Worm (Caenorhabditis elegans) whole organism, L4 larva: Measurements from ENCODE around the gene pqbp-1.1.

ENCODE experiments used
- D1046.2 ChIP-seq: fragments of 200-800 bp; sonication (Bioruptor generic); IDR thresholded peaks from 2 replicates; pipeline ENCODE4 v1.3.6; 2022; ENCODE audit warnings: missing genetic modification characterization, missing compliant biosample characterization
- F10B5.3 ChIP-seq: sonication (generic microtip); optimal IDR thresholded peaks from 2 replicates; lab custom pipeline; 2016; ENCODE audit warnings: mild to moderate bottlenecking, missing genetic modification characterization, missing compliant biosample characterization
- R02D3.7 ChIP-seq: fragments of 150-350 bp; sonication (generic microtip); optimal IDR thresholded peaks from 3 replicates; lab custom pipeline; 2014; ENCODE audit warnings: missing biosample characterization, missing genetic modification characterization
- Y105C5A.15 ChIP-seq: fragments of 200-800 bp; sonication (Bioruptor generic); IDR thresholded peaks from 2 replicates; pipeline ENCODE4 v1.3.6; 2022; ENCODE audit warnings: missing genetic modification characterization, missing compliant biosample characterization
- Y5F2A.4 ChIP-seq: fragments of 200-800 bp; sonication (Bioruptor generic); optimal IDR thresholded peaks from 2 replicates; lab custom pipeline; 2018; ENCODE audit warnings: mild to moderate bottlenecking, missing genetic modification characterization, missing compliant biosample characterization
- ZK337.2 ChIP-seq: fragments of 200-800 bp; sonication (Bioruptor generic); IDR thresholded peaks from 2 replicates; pipeline ENCODE4 v1.3.6; 2022; ENCODE audit warnings: missing genetic modification reagents, missing genetic modification characterization, missing compliant biosample characterization
- aha-1 ChIP-seq: fragments of 150-350 bp; peaks from one replicate; lab custom pipeline; 2014; ENCODE audit warnings: missing biosample characterization, missing genetic modification characterization
- aly-2 ChIP-seq: sonication (generic microtip); optimal IDR thresholded peaks from 2 replicates; lab custom pipeline; 2018; ENCODE audit warnings: missing biosample characterization, missing genetic modification characterization
- ama-1 ChIP-seq: fragments of 150-350 bp; optimal IDR thresholded peaks from 2 replicates; lab custom pipeline; 2014; ENCODE audit warnings: inconsistent platforms, mixed read lengths
- ceh-20 ChIP-seq: fragments of 200-800 bp; sonication (Bioruptor generic); IDR thresholded peaks from 2 replicates; pipeline ENCODE4 v1.3.6; 2022; ENCODE audit warnings: missing genetic modification reagents, missing genetic modification characterization, missing compliant biosample characterization
- ceh-32 ChIP-seq: sonication (generic microtip); optimal IDR thresholded peaks from 2 replicates; lab custom pipeline; 2016; ENCODE audit warnings: mild to moderate bottlenecking, missing genetic modification characterization, missing compliant biosample characterization; ENCODE audit not compliant: poor library complexity
- ceh-44 ChIP-seq: fragments of 200-800 bp; sonication (Bioruptor generic); IDR thresholded peaks from 2 replicates; pipeline ENCODE4 v1.3.6; 2022; ENCODE audit warnings: missing genetic modification reagents, missing genetic modification characterization, missing compliant biosample characterization
- ces-1 ChIP-seq: fragments of 150-350 bp; sonication (generic microtip); optimal IDR thresholded peaks from 4 replicates; lab custom pipeline; 2014; ENCODE audit warnings: missing biosample characterization, missing genetic modification reagents, missing genetic modification characterization
- ctbp-1 ChIP-seq: fragments of 200-800 bp; sonication (Bioruptor generic); IDR thresholded peaks from 2 replicates; pipeline ENCODE4 v1.3.6; 2022; ENCODE audit warnings: missing genetic modification reagents, missing genetic modification characterization, missing compliant biosample characterization
- daf-12 ChIP-seq: fragments of 150-350 bp; optimal IDR thresholded peaks from 2 replicates; lab custom pipeline; 2014; ENCODE audit warnings: missing biosample characterization, missing genetic modification reagents, missing genetic modification characterization
- daf-16 ChIP-seq, 3 experiments: sonication (generic microtip); optimal IDR thresholded peaks; 2 replicates each; lab custom pipeline; 2016 to 2017; ENCODE audit warnings: missing genetic modification characterization in 3 of 3, missing genetic modification reagents in 3 of 3, mild to moderate bottlenecking in 2 of 3, missing compliant biosample characterization in 2 of 3, missing biosample characterization in 1 of 3, moderate library complexity in 1 of 3
- daf-19 ChIP-seq: fragments of 200-800 bp; sonication (Bioruptor generic); conservative IDR thresholded peaks from 2 replicates; pipeline ENCODE4 v1.3.6; 2022; ENCODE audit warnings: missing genetic modification characterization, missing compliant biosample characterization
- daf-8 ChIP-seq: fragments of 200-800 bp; sonication (Bioruptor generic); IDR thresholded peaks from 2 replicates; pipeline ENCODE4 v1.3.6; 2022; ENCODE audit warnings: missing genetic modification characterization, missing compliant biosample characterization
- dmd-6 ChIP-seq: fragments of 200-800 bp; sonication (Bioruptor generic); IDR thresholded peaks from 2 replicates; pipeline ENCODE4 v1.3.6; 2022; ENCODE audit warnings: missing genetic modification reagents, missing genetic modification characterization, missing compliant biosample characterization
- dmd-8 ChIP-seq: fragments of 200-800 bp; sonication (Bioruptor generic); IDR thresholded peaks from 2 replicates; pipeline ENCODE4 v1.3.6; 2022; ENCODE audit warnings: missing genetic modification characterization, missing compliant biosample characterization
- dpl-1 ChIP-seq: fragments of 150-350 bp; optimal IDR thresholded peaks from 2 replicates; lab custom pipeline; 2014; ENCODE audit warnings: missing biosample characterization, missing genetic modification reagents, missing genetic modification characterization
- dve-1 ChIP-seq: sonication (generic microtip); optimal IDR thresholded peaks from 2 replicates; lab custom pipeline; 2017; ENCODE audit warnings: antibody characterized with exemption, mild to moderate bottlenecking, missing genetic modification characterization, missing compliant biosample characterization; ENCODE audit not compliant: insufficient read depth
- egl-27 ChIP-seq: sonication (generic microtip); optimal IDR thresholded peaks from 3 replicates; lab custom pipeline; 2017; ENCODE audit warnings: missing biosample characterization, missing genetic modification reagents, missing genetic modification characterization
- egl-43 ChIP-seq: fragments of 200-800 bp; sonication (Bioruptor generic); IDR thresholded peaks from 2 replicates; pipeline ENCODE4 v1.3.6; 2022; ENCODE audit warnings: missing genetic modification reagents, missing genetic modification characterization, missing compliant biosample characterization
- fkh-10 ChIP-seq: fragments of 150-350 bp; optimal IDR thresholded peaks from 2 replicates; lab custom pipeline; 2014; ENCODE audit warnings: missing biosample characterization, missing genetic modification reagents, missing genetic modification characterization
- fos-1 ChIP-seq: fragments of 150-350 bp; optimal IDR thresholded peaks from 2 replicates; lab custom pipeline; 2014; ENCODE audit warnings: missing biosample characterization, missing genetic modification characterization
- gei-8 ChIP-seq: fragments of 200-800 bp; sonication (Bioruptor generic); optimal IDR thresholded peaks from 2 replicates; lab custom pipeline; 2018; ENCODE audit warnings: mild to moderate bottlenecking, missing genetic modification characterization, missing compliant biosample characterization
- hlh-30 ChIP-seq: sonication (generic microtip); optimal IDR thresholded peaks from 2 replicates; lab custom pipeline; 2017; ENCODE audit warnings: antibody characterized with exemption, mild to moderate bottlenecking, missing genetic modification characterization, missing compliant biosample characterization; ENCODE audit not compliant: insufficient read depth
- jun-1 ChIP-seq: fragments of 150-350 bp; optimal IDR thresholded peaks from 2 replicates; lab custom pipeline; 2014; ENCODE audit warnings: missing biosample characterization, missing genetic modification reagents, missing genetic modification characterization
- lim-7 ChIP-seq: fragments of 200-800 bp; sonication (Bioruptor generic); IDR thresholded peaks from 2 replicates; pipeline ENCODE4 v1.3.6; 2022; ENCODE audit warnings: missing genetic modification characterization, missing compliant biosample characterization
- lin-15B ChIP-seq: fragments of 150-350 bp; sonication (generic microtip); optimal IDR thresholded peaks from 3 replicates; lab custom pipeline; 2014; ENCODE audit warnings: missing biosample characterization, missing genetic modification characterization
- lin-38 ChIP-seq: fragments of 200-800 bp; sonication (Bioruptor generic); IDR thresholded peaks from 2 replicates; pipeline ENCODE4 v1.3.6; 2022; ENCODE audit warnings: missing genetic modification reagents, missing genetic modification characterization, missing compliant biosample characterization
- mdl-1 ChIP-seq, 2 experiments: fragments of 150-350 bp in 1 of 2; sonication (generic microtip) in 1 of 2; optimal IDR thresholded peaks; 2 replicates each; lab custom pipeline; 2014 to 2017; ENCODE audit warnings: missing biosample characterization in 2 of 2, missing genetic modification characterization in 2 of 2
- mdt-29 ChIP-seq: fragments of 200-800 bp; sonication (Bioruptor generic); IDR thresholded peaks from 2 replicates; pipeline ENCODE4 v1.3.6; 2022; ENCODE audit warnings: missing genetic modification reagents, missing genetic modification characterization, missing compliant biosample characterization
- mep-1 ChIP-seq: fragments of 150-350 bp; sonication (generic microtip); optimal IDR thresholded peaks from 3 replicates; lab custom pipeline; 2014; ENCODE audit warnings: missing biosample characterization, missing genetic modification characterization
- mxl-2 ChIP-seq: fragments of 200-800 bp; sonication (Bioruptor generic); conservative IDR thresholded peaks from 2 replicates; pipeline ENCODE4 v1.3.6; 2022; ENCODE audit warnings: missing genetic modification reagents, missing genetic modification characterization, missing compliant biosample characterization
- mxl-3 ChIP-seq: fragments of 200-800 bp; sonication (Bioruptor generic); optimal IDR thresholded peaks from 2 replicates; lab custom pipeline; 2018; ENCODE audit warnings: mild to moderate bottlenecking, missing genetic modification characterization, missing compliant biosample characterization
- nhr-10 ChIP-seq: fragments of 150-350 bp; optimal IDR thresholded peaks from 2 replicates; lab custom pipeline; 2014; ENCODE audit warnings: missing biosample characterization, missing genetic modification characterization
- nhr-11 ChIP-seq: fragments of 150-350 bp; optimal IDR thresholded peaks from 2 replicates; lab custom pipeline; 2014; ENCODE audit warnings: missing biosample characterization, missing genetic modification characterization
- nhr-237 ChIP-seq: sonication (generic microtip); optimal IDR thresholded peaks from 2 replicates; lab custom pipeline; 2017; ENCODE audit warnings: missing biosample characterization, missing genetic modification characterization
- nhr-6 ChIP-seq: fragments of 150-350 bp; optimal IDR thresholded peaks from 2 replicates; lab custom pipeline; 2014; ENCODE audit warnings: missing biosample characterization, missing genetic modification characterization
- php-3 ChIP-seq: fragments of 200-800 bp; sonication (Bioruptor generic); IDR thresholded peaks from 2 replicates; pipeline ENCODE4 v1.3.6; 2022; ENCODE audit warnings: missing genetic modification reagents, missing genetic modification characterization, missing compliant biosample characterization
- rbr-2 ChIP-seq: sonication (generic microtip); optimal IDR thresholded peaks from 2 replicates; lab custom pipeline; 2016; ENCODE audit warnings: missing genotype, missing genetic modification characterization, missing compliant biosample characterization
- sdz-12 ChIP-seq: fragments of 200-800 bp; sonication (Bioruptor generic); optimal IDR thresholded peaks from 2 replicates; lab custom pipeline; 2018; ENCODE audit warnings: mild to moderate bottlenecking, missing genetic modification characterization, missing compliant biosample characterization
- set-16 ChIP-seq: fragments of 200-800 bp; sonication (Bioruptor generic); IDR thresholded peaks from 2 replicates; pipeline ENCODE4 v1.3.6; 2022; ENCODE audit warnings: missing genetic modification reagents, missing genetic modification characterization, missing compliant biosample characterization
- tag-97 ChIP-seq: fragments of 200-800 bp; sonication (Bioruptor generic); IDR thresholded peaks from 2 replicates; pipeline ENCODE4 v1.3.6; 2022; ENCODE audit warnings: missing genetic modification characterization, missing compliant biosample characterization
- unc-130 ChIP-seq: sonication (generic microtip); optimal IDR thresholded peaks from 2 replicates; lab custom pipeline; 2016; ENCODE audit warnings: missing genetic modification reagents, missing genetic modification characterization, missing compliant biosample characterization
- unc-62 ChIP-seq, 3 experiments: fragments of 150-350 bp in 1 of 3; sonication (generic microtip); optimal IDR thresholded peaks in 2 of 3; peaks in 1 of 3; 1 replicate in 1 of 3; 2 replicates in 2 of 3; lab custom pipeline; 2014 to 2017; ENCODE audit warnings: missing biosample characterization in 3 of 3, missing genetic modification characterization in 3 of 3, missing genetic modification reagents in 3 of 3, missing genotype in 1 of 3
- vab-7 ChIP-seq: fragments of 200-800 bp; sonication (Bioruptor generic); IDR thresholded peaks from 2 replicates; pipeline ENCODE4 v1.3.6; 2022; ENCODE audit warnings: missing genetic modification reagents, missing genetic modification characterization, missing compliant biosample characterization
- zag-1 ChIP-seq: fragments of 150-350 bp; optimal IDR thresholded peaks from 2 replicates; lab custom pipeline; 2014; ENCODE audit warnings: missing biosample characterization, missing genetic modification characterization
- ztf-7 ChIP-seq: fragments of 150-350 bp; optimal IDR thresholded peaks from 2 replicates; lab custom pipeline; 2014; ENCODE audit warnings: missing biosample characterization, missing genetic modification characterization

Gene pqbp-1.1

DNA sequence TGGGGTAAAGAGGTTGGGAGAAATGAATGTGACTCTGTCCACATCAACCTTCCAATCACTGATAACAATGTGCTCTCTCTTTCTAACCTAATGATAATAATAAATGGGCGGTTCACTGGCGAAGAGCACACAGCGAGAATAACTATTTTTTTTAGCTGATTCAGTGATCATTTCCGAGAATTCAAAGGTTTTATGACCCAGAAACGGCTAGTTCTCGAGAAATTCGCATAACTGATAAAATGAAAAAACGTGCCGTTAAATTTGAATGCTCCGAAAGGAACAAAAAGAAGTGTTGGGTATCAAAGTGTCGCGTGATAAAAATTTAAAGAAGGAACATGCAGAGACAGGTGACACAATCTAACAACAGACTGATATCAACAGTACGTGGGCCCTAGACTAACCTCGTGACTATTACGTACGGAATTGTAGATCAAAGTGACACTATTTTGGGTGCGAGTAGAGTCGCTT is 34.3 kb upstream of the pqbp-1.1 start:
- TF ChIP-seq mdt-29 = 0 out of 2 replicates have a peak, but pooled peaks have one; percentile 30
- TF ChIP-seq Y105C5A.15 (GFP tag; lab: Robert Waterston, UW) = no peak
- peak; percentile 39 for TF ChIP-seq gei-8
- TF ChIP-seq D1046.2 (GFP tag; lab: Robert Waterston, UW) = no peak
- no peak for TF ChIP-seq ctbp-1 (GFP tag; lab: Robert Waterston, UW)
- no peak for TF ChIP-seq sdz-12
- TF ChIP-seq mxl-3 (GFP tag; lab: Kevin White, UChicago) = peak; percentile 44
- peak; percentile 86 for TF ChIP-seq dmd-6
- TF ChIP-seq lin-38 (GFP tag; lab: Robert Waterston, UW) = no peak
- TF ChIP-seq R02D3.7 (tag; lab: Kevin White, UChicago) = no peak
- no peak for TF ChIP-seq nhr-6
- no peak for TF ChIP-seq jun-1 (tag; lab: Kevin White, UChicago)
- no peak for TF ChIP-seq fos-1 (tag; lab: Kevin White, UChicago)
- no peak for TF ChIP-seq unc-130 (GFP tag; lab: Kevin White, UChicago)
- TF ChIP-seq ceh-44 (GFP tag; lab: Robert Waterston, UW) = no peak
- TF ChIP-seq egl-43 = no peak
- TF ChIP-seq dmd-8 (GFP tag; lab: Robert Waterston, UW) = no peak
- peak; percentile 66 for TF ChIP-seq dve-1 (tag; lab: Kevin White, UChicago)
- no peak for TF ChIP-seq daf-16 (GFP tag; optimal IDR thresholded peaks at IDR 0.05; lab: Kevin White, UChicago)
- peak; percentile 78 for TF ChIP-seq daf-16 (tag; optimal IDR thresholded peaks at IDR 0.05; lab: Kevin White, UChicago)
- TF ChIP-seq php-3 = peak; percentile 91
- peak; percentile 49; the same call in 1 of the 2 replicates for TF ChIP-seq mxl-2 (GFP tag; lab: Robert Waterston, UW)
- no peak for TF ChIP-seq ZK337.2 (GFP tag; lab: Robert Waterston, UW)
- TF ChIP-seq nhr-237 (tag; lab: Kevin White, UChicago) = no peak
- TF ChIP-seq egl-27 (tag; lab: Kevin White, UChicago) = no peak
- peak in 1 of 2 experiments; percentile 92 for TF ChIP-seq unc-62 (GFP tag; optimal IDR thresholded peaks at IDR 0.05 in 1 of 2; lab: Kevin White, UChicago)
- TF ChIP-seq unc-62 (tag; optimal IDR thresholded peaks at IDR 0.05; lab: Kevin White, UChicago) = no peak
- no peak for TF ChIP-seq ztf-7 (tag; lab: Kevin White, UChicago)
- TF ChIP-seq ceh-20 = 0 out of 2 replicates have a peak, but pooled peaks have one; percentile 33
- no peak for TF ChIP-seq nhr-11 (tag; lab: Kevin White, UChicago)
- no peak for TF ChIP-seq daf-12 (tag; lab: Kevin White, UChicago)
- no peak for TF ChIP-seq nhr-10 (tag; lab: Kevin White, UChicago)
- TF ChIP-seq ceh-32 (tag; lab: Kevin White, UChicago) = no peak
- TF ChIP-seq F10B5.3 (tag; lab: Kevin White, UChicago) = no peak
- no peak for TF ChIP-seq Y5F2A.4 (GFP tag; lab: Kevin White, UChicago)
- no peak for TF ChIP-seq daf-8 (GFP tag; lab: Robert Waterston, UW)
- no peak for TF ChIP-seq set-16
- no peak for TF ChIP-seq daf-19
- no peak for TF ChIP-seq dpl-1 (GFP tag; lab: Kevin White, UChicago)
- TF ChIP-seq tag-97 (GFP tag; lab: Robert Waterston, UW) = no peak
- peak; percentile 85 for TF ChIP-seq aha-1
- no peak for TF ChIP-seq fkh-10 (GFP tag; lab: Kevin White, UChicago)
- peak; percentile 70 for TF ChIP-seq hlh-30 (tag; lab: Kevin White, UChicago)
- no peak for TF ChIP-seq lin-15B (tag; lab: Kevin White, UChicago)
- peak; percentile 52 for TF ChIP-seq mep-1
- TF ChIP-seq rbr-2 (tag; lab: Kevin White, UChicago) = no peak
- no peak for TF ChIP-seq aly-2 (tag; lab: Kevin White, UChicago)
- TF ChIP-seq mdl-1 (tag; optimal IDR thresholded peaks at IDR 0.05; lab: Kevin White, UChicago) = peak in 1 of 2 experiments; percentile 18
- no peak for TF ChIP-seq lim-7 (GFP tag; lab: Robert Waterston, UW)
- TF ChIP-seq ama-1 (lab: Kevin White, UChicago) = no peak
- TF ChIP-seq vab-7 = no peak
- no peak for TF ChIP-seq ces-1 (GFP tag; lab: Kevin White, UChicago)
- TF ChIP-seq zag-1 (tag; lab: Kevin White, UChicago) = no peak
